ENCODE assay signal across 1 fruit fly cellular context in genomic region chr2L:19051534-19052100, dm6.
TF ChIP-seq lines count a peak whose summit lies in the region.

TSS of gene Rpn3 (plus strand) at chr2L:19051790.

TF ChIP-seq in whole organism, embryonic, 481 proteins besides CTCF, POLR2A, EP300 and RAD21 (continued from another document):
- TF ChIP-seq CG16813 (GFP tag; IDR thresholded peaks at IDR 0.05; lab: Robert Waterston, UW; ENCODE audit: partially characterized antibody) = peak; percentile 64; the same call in 2 of the 3 replicates
- peak; percentile 55; the same call in 1 of the 2 replicates for TF ChIP-seq gsb (GFP tag; IDR thresholded peaks at IDR 0.05; lab: Robert Waterston, UW)
- peak; percentile 70 for TF ChIP-seq chm (GFP tag; IDR thresholded peaks at IDR 0.05; lab: Robert Waterston, UW)
- no peak for TF ChIP-seq CG12769 (tag; optimal IDR thresholded peaks at IDR 0.05; lab: Kevin White, UChicago)
- peak; percentile 75 for TF ChIP-seq Spps (tag; optimal IDR thresholded peaks at IDR 0.05; lab: Kevin White, UChicago)
- TF ChIP-seq CG3163 (GFP tag; optimal IDR thresholded peaks at IDR 0.05; lab: Kevin White, UChicago) = peak; percentile 60
- TF ChIP-seq schlank (tag; optimal IDR thresholded peaks at IDR 0.05; lab: Kevin White, UChicago) = peak; percentile 31
- no peak for TF ChIP-seq CG9797 (GFP tag; optimal IDR thresholded peaks at IDR 0.05; lab: Kevin White, UChicago)
- TF ChIP-seq emc (GFP tag; optimal IDR thresholded peaks at IDR 0.05; lab: Kevin White, UChicago) = no peak
- peak; percentile 56 for TF ChIP-seq wek (GFP tag; optimal IDR thresholded peaks at IDR 0.05; lab: Kevin White, UChicago)
- peak; percentile 75 for TF ChIP-seq Dek (tag; optimal IDR thresholded peaks at IDR 0.05; lab: Kevin White, UChicago)
- TF ChIP-seq CG9609 (GFP tag; optimal IDR thresholded peaks at IDR 0.05; lab: Kevin White, UChicago) = peak; percentile 83
- peak; percentile 86 for TF ChIP-seq CG14441 (GFP tag; IDR thresholded peaks at IDR 0.05; lab: Robert Waterston, UW)
- TF ChIP-seq Sry-β (GFP tag; optimal IDR thresholded peaks at IDR 0.05; lab: Kevin White, UChicago) = peak; percentile 29
- TF ChIP-seq CG3065 (GFP tag; optimal IDR thresholded peaks at IDR 0.05; lab: Kevin White, UChicago) = peak; percentile 22
- TF ChIP-seq Aef1 (GFP tag; IDR thresholded peaks at IDR 0.05; lab: Robert Waterston, UW) = peak; percentile 82
- TF ChIP-seq tll (GFP tag; optimal IDR thresholded peaks at IDR 0.05; lab: Kevin White, UChicago) = no peak
- TF ChIP-seq hb (GFP tag; IDR thresholded peaks at IDR 0.05; lab: Robert Waterston, UW; ENCODE audit: partially characterized antibody) = peak; percentile 68; the same call in 2 of the 3 replicates
- peak; percentile 77 for TF ChIP-seq zfh2 (GFP tag; optimal IDR thresholded peaks at IDR 0.05; lab: Kevin White, UChicago)
- peak; percentile 63 for TF ChIP-seq scrt (GFP tag; optimal IDR thresholded peaks at IDR 0.05; lab: Kevin White, UChicago)
- peak; percentile 86 for TF ChIP-seq sob (GFP tag; IDR thresholded peaks at IDR 0.05; lab: Robert Waterston, UW)
- peak; percentile 85 for TF ChIP-seq CG12942 (GFP tag; optimal IDR thresholded peaks at IDR 0.05; lab: Kevin White, UChicago)
- no peak for TF ChIP-seq CG1832 (GFP tag; optimal IDR thresholded peaks at IDR 0.05; lab: Kevin White, UChicago)
- TF ChIP-seq nom (GFP tag; optimal IDR thresholded peaks at IDR 0.05; lab: Kevin White, UChicago) = peak; percentile 22
- TF ChIP-seq H15 (GFP tag; IDR thresholded peaks at IDR 0.05; lab: Robert Waterston, UW) = peak; percentile 87
- TF ChIP-seq abd-A (tag; optimal IDR thresholded peaks at IDR 0.05; lab: Kevin White, UChicago) = no peak
- peak; percentile 60 for TF ChIP-seq CG4404 (GFP tag; IDR thresholded peaks at IDR 0.05; lab: Robert Waterston, UW)
- peak; percentile 60 for TF ChIP-seq onecut (GFP tag; IDR thresholded peaks at IDR 0.05; lab: Robert Waterston, UW)
- no peak for TF ChIP-seq pros (GFP tag; optimal IDR thresholded peaks at IDR 0.05; lab: Kevin White, UChicago)
- peak; percentile 51; the same call in 1 of the 3 replicates for TF ChIP-seq jigr1 (GFP tag; IDR thresholded peaks at IDR 0.05; lab: Robert Waterston, UW)
- TF ChIP-seq CG11560 (tag; IDR thresholded peaks at IDR 0.05; lab: Robert Waterston, UW) = 0 out of 3 replicates have a peak, but pooled peaks have one; percentile 34
- TF ChIP-seq CG9437 (GFP tag; optimal IDR thresholded peaks at IDR 0.05; lab: Kevin White, UChicago) = peak; percentile 99
- peak; percentile 64 for TF ChIP-seq hbn (GFP tag; IDR thresholded peaks at IDR 0.05; lab: Robert Waterston, UW; ENCODE audit: partially characterized antibody)
- peak; percentile 89 for TF ChIP-seq Max (GFP tag; optimal IDR thresholded peaks at IDR 0.05; lab: Kevin White, UChicago)
- TF ChIP-seq CG2202 (tag; optimal IDR thresholded peaks at IDR 0.05; lab: Kevin White, UChicago) = peak; percentile 62
- no peak for TF ChIP-seq exex (tag; optimal IDR thresholded peaks at IDR 0.05; lab: Kevin White, UChicago)
- TF ChIP-seq Side (GFP tag; optimal IDR thresholded peaks at IDR 0.05; lab: Kevin White, UChicago) = peak; percentile 83
- peak; percentile 65 for TF ChIP-seq Sry-δ (GFP tag; optimal IDR thresholded peaks at IDR 0.05; lab: Kevin White, UChicago)
- peak; percentile 58 for TF ChIP-seq oc (tag; optimal IDR thresholded peaks at IDR 0.05; lab: Kevin White, UChicago)
- peak; percentile 84 for TF ChIP-seq unpg (GFP tag; optimal IDR thresholded peaks at IDR 0.05; lab: Kevin White, UChicago)
- TF ChIP-seq CG17912 (GFP tag; optimal IDR thresholded peaks at IDR 0.05; lab: Kevin White, UChicago) = no peak
